Worm (Caenorhabditis elegans): ENCODE results near the gene Y9C12A.1.

Gene Y9C12A.1

ce11 chrX:682691-683090, at the start of gene Y9C12A.1:
Y9C12A.1 (minus strand) TSS chrX:682791.
- no peak for TF ChIP-seq ekl-4 (GFP tag; IDR thresholded peaks at IDR 0.05)
- TF ChIP-seq ama-1 (optimal IDR thresholded peaks at IDR 0.05): no peak
- no peak for TF ChIP-seq ama-1 (GFP tag; optimal IDR thresholded peaks at IDR 0.05)

DNA sequence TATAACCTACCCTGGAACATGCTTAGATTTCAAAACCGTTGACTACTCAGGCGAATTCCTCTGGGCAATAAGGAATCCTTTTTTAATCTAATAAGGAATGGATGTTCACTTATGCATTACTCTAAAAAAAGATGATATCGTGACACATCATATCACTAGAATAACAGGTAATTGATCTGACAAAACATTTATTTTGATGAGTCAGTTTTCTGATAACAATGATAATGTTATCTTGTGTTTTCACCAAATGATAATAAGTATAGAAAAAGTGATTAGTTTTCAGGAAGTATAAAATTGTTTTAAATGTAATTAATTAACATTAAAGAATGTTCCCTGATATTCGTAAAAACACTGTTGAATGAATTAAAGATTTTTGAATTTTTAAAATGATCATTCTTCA, 46.5 kb upstream of the Y9C12A.1 start:
- no peak for TF ChIP-seq F52B5.7 (tag; optimal IDR thresholded peaks at IDR 0.05)
- TF ChIP-seq B0019.2 (GFP tag; conservative IDR thresholded peaks at IDR 0.05): no peak
- no peak for TF ChIP-seq ceh-58 (GFP tag; IDR thresholded peaks at IDR 0.05)
- TF ChIP-seq attf-5 (GFP tag; optimal IDR thresholded peaks at IDR 0.05): no peak
- no peak for TF ChIP-seq F39B2.1 (GFP tag; IDR thresholded peaks at IDR 0.05)
- no peak for TF ChIP-seq ztf-26 (tag; optimal IDR thresholded peaks at IDR 0.05)
- no peak for TF ChIP-seq mes-4 (tag; optimal IDR thresholded peaks at IDR 0.05)
- no peak for TF ChIP-seq ztf-3 (GFP tag; optimal IDR thresholded peaks at IDR 0.05)
- no peak for TF ChIP-seq bed-2 (GFP tag; IDR thresholded peaks at IDR 0.05)
- TF ChIP-seq hlh-26 (GFP tag; conservative IDR thresholded peaks at IDR 0.05): no peak
- no peak for TF ChIP-seq tbx-9 (tag; optimal IDR thresholded peaks at IDR 0.05; ENCODE audit: borderline replicate concordance)
- TF ChIP-seq atf-7 (tag; optimal IDR thresholded peaks at IDR 0.05): no peak
- TF ChIP-seq nhr-80 (tag; optimal IDR thresholded peaks at IDR 0.05): no peak
- TF ChIP-seq B0336.3 (GFP tag; IDR thresholded peaks at IDR 0.05): no peak
- no peak for TF ChIP-seq F10E7.11 (tag; optimal IDR thresholded peaks at IDR 0.05)
- no peak for TF ChIP-seq rpc-1 (optimal IDR thresholded peaks at IDR 0.05)
- TF ChIP-seq rpc-1 (tag; optimal IDR thresholded peaks at IDR 0.05): no peak

- peak in 1 of 3 experiments; percentile 24 for TF ChIP-seq lin-35 (GFP tag; optimal IDR thresholded peaks at IDR 0.05)
- TF ChIP-seq unc-62 (GFP tag; optimal IDR thresholded peaks at IDR 0.05): peak; percentile 13
- 0 out of 2 replicates have a peak, but pooled peaks have one; percentile 30 for TF ChIP-seq egl-44 (GFP tag; IDR thresholded peaks at IDR 0.05)
- no peak for TF ChIP-seq repo-1 (tag; optimal IDR thresholded peaks at IDR 0.05)
- no peak for TF ChIP-seq cebp-1 (GFP tag; IDR thresholded peaks at IDR 0.05)
- TF ChIP-seq cebp-1 (tag; optimal IDR thresholded peaks at IDR 0.05): no peak
- TF ChIP-seq egrh-3 (GFP tag; IDR thresholded peaks at IDR 0.05): peak; percentile 26; the same call in 1 of the 2 replicates
- peak; percentile 71; the same call in 1 of the 2 replicates for TF ChIP-seq K11D2.4 (GFP tag; IDR thresholded peaks at IDR 0.05)
- no peak for TF ChIP-seq nhr-120 (GFP tag; IDR thresholded peaks at IDR 0.05)
- peak; percentile 72 for TF ChIP-seq bed-2 (GFP tag; IDR thresholded peaks at IDR 0.05)
- no peak for TF ChIP-seq him-1 (tag; optimal IDR thresholded peaks at IDR 0.05)
- TF ChIP-seq nhr-80 (tag; optimal IDR thresholded peaks at IDR 0.05): peak; percentile 70
- TF ChIP-seq snpc-3.4 (tag; optimal IDR thresholded peaks at IDR 0.05): no peak
- no peak for TF ChIP-seq madf-10 (tag; optimal IDR thresholded peaks at IDR 0.05)
- TF ChIP-seq snpc-4 (GFP tag; optimal IDR thresholded peaks at IDR 0.05): no peak
- no peak for TF ChIP-seq snpc-4 (tag; optimal IDR thresholded peaks at IDR 0.05)
- TF ChIP-seq ztf-28 (GFP tag; IDR thresholded peaks at IDR 0.05): no peak
- no peak for TF ChIP-seq hsf-1 (GFP tag; IDR thresholded peaks at IDR 0.05)
- TF ChIP-seq K12H6.12 (tag; optimal IDR thresholded peaks at IDR 0.05): peak; percentile 31
- no peak for TF ChIP-seq hlh-12 (tag; optimal IDR thresholded peaks at IDR 0.05)
- TF ChIP-seq hmg-1.2 (GFP tag; IDR thresholded peaks at IDR 0.05): peak; percentile 89
- TF ChIP-seq lin-40 (tag; optimal IDR thresholded peaks at IDR 0.05): peak; percentile 64
- no peak for TF ChIP-seq dpff-1 (tag; optimal IDR thresholded peaks at IDR 0.05)
- peak; percentile 25 for TF ChIP-seq die-1 (tag; optimal IDR thresholded peaks at IDR 0.05)
- TF ChIP-seq rcor-1 (GFP tag; IDR thresholded peaks at IDR 0.05): peak; percentile 52; the same call in 1 of the 2 replicates
- TF ChIP-seq atf-7 (tag; optimal IDR thresholded peaks at IDR 0.05): no peak
- peak; percentile 52 for TF ChIP-seq attf-5 (GFP tag; optimal IDR thresholded peaks at IDR 0.05)
- no peak for TF ChIP-seq F39B2.1 (GFP tag; IDR thresholded peaks at IDR 0.05)
- no peak for TF ChIP-seq zfh-2 (GFP tag; conservative IDR thresholded peaks at IDR 0.05)
- TF ChIP-seq ztf-18 (tag; optimal IDR thresholded peaks at IDR 0.05): no peak
- TF ChIP-seq hrde-1 (tag; optimal IDR thresholded peaks at IDR 0.05; ENCODE audit: borderline replicate concordance): no peak
- peak; percentile 50 for TF ChIP-seq ztf-26 (tag; optimal IDR thresholded peaks at IDR 0.05)
- no peak for TF ChIP-seq B0261.1 (tag; optimal IDR thresholded peaks at IDR 0.05)
- TF ChIP-seq snpc-1.1 (tag; optimal IDR thresholded peaks at IDR 0.05; ENCODE audit: insufficient read depth): no peak
Observed at ce11 chrX:727737-728136, 45.1 kb upstream of the Y9C12A.1 start.

Measured in whole organism, young adult.